Fruit fly (Drosophila melanogaster) whole organism, embryonic: Measurements from ENCODE around the gene Sgt1.

Experiments
- Atf-2 ChIP-seq: fragments of 200-800 bp; sonication (Bioruptor generic); optimal IDR thresholded peaks from 2 replicates; lab custom pipeline; 2016; ENCODE audit warnings: missing biosample characterization, missing genetic modification characterization
- Bdp1 ChIP-seq: fragments of 200-800 bp; sonication (Bioruptor generic); optimal IDR thresholded peaks from 3 replicates; lab custom pipeline; 2016; ENCODE audit warnings: missing biosample characterization, missing genetic modification characterization
- BtbVII ChIP-seq: fragments of 200-800 bp; sonication (Bioruptor generic); optimal IDR thresholded peaks from 3 replicates; lab custom pipeline; 2017; ENCODE audit warnings: missing biosample characterization, mild to moderate bottlenecking, missing genetic modification characterization
- CG10654 ChIP-seq: fragments of 200-800 bp; sonication (Bioruptor generic); optimal IDR thresholded peaks from 2 replicates; lab custom pipeline; 2016; ENCODE audit warnings: missing biosample characterization, missing genetic modification characterization
- CG10979 ChIP-seq: fragments of 200-800 bp; sonication (Bioruptor generic); optimal IDR thresholded peaks from 2 replicates; lab custom pipeline; 2018; ENCODE audit warnings: missing biosample characterization, mild to moderate bottlenecking, missing genetic modification characterization, moderate library complexity
- CG11093 ChIP-seq: fragments of 200-800 bp; sonication (Bioruptor generic); IDR thresholded peaks from 3 replicates; pipeline ENCODE4 v1.3.6; 2022; ENCODE audit warnings: missing biosample characterization, missing genetic modification characterization
- CG11247 ChIP-seq: fragments of 200-800 bp; sonication (Bioruptor generic); IDR thresholded peaks from 2 replicates; pipeline ENCODE4 v1.3.6; 2022; ENCODE audit warnings: missing biosample characterization, missing genetic modification characterization
- CG12155 ChIP-seq: fragments of 200-800 bp; sonication (Bioruptor generic); optimal IDR thresholded peaks from 3 replicates; lab custom pipeline; 2016; ENCODE audit warnings: missing biosample characterization, missing genetic modification characterization
- CG12391 ChIP-seq: fragments of 200-800 bp; sonication (Bioruptor generic); optimal IDR thresholded peaks from 3 replicates; lab custom pipeline; 2018; ENCODE audit warnings: missing biosample characterization, mild to moderate bottlenecking, missing genetic modification characterization, moderate library complexity
- CG12942 ChIP-seq: fragments of 200-800 bp; sonication (Bioruptor generic); optimal IDR thresholded peaks from 3 replicates; lab custom pipeline; 2016; ENCODE audit warnings: missing biosample characterization, missing genetic modification characterization
- CG13123 ChIP-seq: fragments of 200-800 bp; sonication (Bioruptor generic); optimal IDR thresholded peaks from 2 replicates; lab custom pipeline; 2016; ENCODE audit warnings: missing biosample characterization, missing genetic modification characterization
- CG15601 ChIP-seq: fragments of 200-800 bp; sonication (Bioruptor generic); optimal IDR thresholded peaks from 3 replicates; lab custom pipeline; 2019; ENCODE audit warnings: missing biosample characterization, mild to moderate bottlenecking, missing genetic modification characterization, moderate library complexity
- CG16863 ChIP-seq: fragments of 200-800 bp; sonication (Bioruptor generic); optimal IDR thresholded peaks from 3 replicates; lab custom pipeline; 2016; ENCODE audit warnings: missing biosample characterization, missing genetic modification characterization
- CG2116 ChIP-seq: fragments of 200-800 bp; sonication (Bioruptor generic); optimal IDR thresholded peaks from 3 replicates; lab custom pipeline; 2018; ENCODE audit warnings: missing biosample characterization, mild to moderate bottlenecking, missing genetic modification characterization
- CG2875 ChIP-seq: fragments of 200-800 bp; sonication (Bioruptor generic); optimal IDR thresholded peaks from 2 replicates; lab custom pipeline; 2017; ENCODE audit warnings: missing biosample characterization, mild to moderate bottlenecking, missing genetic modification characterization, missing genetic modification reagents
- CG31224 ChIP-seq: fragments of 200-800 bp; sonication (Bioruptor generic); IDR thresholded peaks from 2 replicates; pipeline ENCODE4 v1.3.6; 2022; ENCODE audit warnings: missing biosample characterization, missing genetic modification characterization
- CG31388 ChIP-seq: fragments of 200-800 bp; sonication (Bioruptor generic); optimal IDR thresholded peaks from 2 replicates; lab custom pipeline; 2016; ENCODE audit warnings: missing biosample characterization, missing genetic modification characterization
- CG3281 ChIP-seq: fragments of 200-800 bp; sonication (Bioruptor generic); optimal IDR thresholded peaks from 3 replicates; lab custom pipeline; 2017; ENCODE audit warnings: missing biosample characterization, mild to moderate bottlenecking, missing genetic modification characterization
- CG3838 ChIP-seq: fragments of 200-800 bp; sonication (Bioruptor generic); optimal IDR thresholded peaks from 3 replicates; lab custom pipeline; 2016; ENCODE audit warnings: missing biosample characterization, missing genetic modification characterization
- CG4360 ChIP-seq: fragments of 200-800 bp; sonication (Bioruptor generic); IDR thresholded peaks from 2 replicates; pipeline ENCODE4 v1.3.6; 2022; ENCODE audit warnings: missing biosample characterization, missing genetic modification characterization
- CG43689 ChIP-seq: fragments of 200-800 bp; sonication (Bioruptor generic); IDR thresholded peaks from 2 replicates; pipeline ENCODE4 v1.3.6; 2022; ENCODE audit warnings: missing biosample characterization, missing genetic modification characterization
- CG4424 ChIP-seq: fragments of 200-800 bp; sonication (Bioruptor generic); optimal IDR thresholded peaks from 3 replicates; lab custom pipeline; 2016; ENCODE audit warnings: missing biosample characterization, missing genetic modification characterization
- CG5180 ChIP-seq: fragments of 200-800 bp; sonication (Bioruptor generic); optimal IDR thresholded peaks from 3 replicates; lab custom pipeline; 2017; ENCODE audit warnings: missing biosample characterization, missing genetic modification characterization, mild to moderate bottlenecking, moderate library complexity, missing genetic modification reagents
- CG6254 ChIP-seq: fragments of 200-800 bp; sonication (Bioruptor generic); optimal IDR thresholded peaks from 3 replicates; lab custom pipeline; 2017; ENCODE audit warnings: mild to moderate bottlenecking, missing biosample characterization, missing genetic modification reagents, missing genetic modification characterization
- CG6272 ChIP-seq: fragments of 200-800 bp; sonication (Bioruptor generic); IDR thresholded peaks from 2 replicates; pipeline ENCODE4 v1.3.6; 2022; ENCODE audit warnings: missing biosample characterization, missing genetic modification characterization
- CG7963 ChIP-seq: fragments of 200-800 bp; sonication (Bioruptor generic); IDR thresholded peaks from 3 replicates; pipeline ENCODE4 v1.3.6; 2022; ENCODE audit warnings: missing biosample characterization, missing genetic modification characterization; ENCODE audit not compliant: partially characterized antibody
- CG8290 ChIP-seq, 3 experiments: fragments of 200-800 bp; sonication (Bioruptor generic); optimal IDR thresholded peaks; 2 replicates each; lab custom pipeline; 2016 to 2019; ENCODE audit warnings: missing biosample characterization in 3 of 3, missing genetic modification characterization in 3 of 3, mild to moderate bottlenecking in 2 of 3, moderate library complexity in 1 of 3
- CG8765 ChIP-seq: fragments of 200-800 bp; sonication (Bioruptor generic); IDR thresholded peaks from 2 replicates; pipeline ENCODE4 v1.3.6; 2022; ENCODE audit warnings: missing biosample characterization, missing genetic modification characterization
- CG9876 ChIP-seq: fragments of 200-800 bp; sonication (Bioruptor generic); optimal IDR thresholded peaks from 2 replicates; lab custom pipeline; 2016; ENCODE audit warnings: missing biosample characterization, missing genetic modification characterization
- CkIIα-i1 ChIP-seq: fragments of 200-800 bp; sonication (Bioruptor generic); IDR thresholded peaks from 2 replicates; pipeline ENCODE4 v1.3.6; 2022; ENCODE audit warnings: missing biosample characterization, missing genetic modification characterization
- Dbx ChIP-seq: fragments of 200-800 bp; sonication (Bioruptor generic); IDR thresholded peaks from 3 replicates; pipeline ENCODE4 v1.3.6; 2022; ENCODE audit warnings: missing biosample characterization, missing genetic modification characterization
- Dek ChIP-seq: fragments of 200-800 bp; sonication (Bioruptor generic); optimal IDR thresholded peaks from 3 replicates; lab custom pipeline; 2019; ENCODE audit warnings: missing biosample characterization, mild to moderate bottlenecking, missing genetic modification characterization, moderate library complexity
- Doc3 ChIP-seq: fragments of 200-800 bp; sonication (Bioruptor generic); IDR thresholded peaks from 3 replicates; pipeline ENCODE4 v1.3.6; 2022; ENCODE audit warnings: missing biosample characterization, missing genetic modification characterization; ENCODE audit not compliant: partially characterized antibody
- GATAe ChIP-seq: fragments of 200-800 bp; sonication (Bioruptor generic); conservative IDR thresholded peaks from 2 replicates; pipeline ENCODE4 v1.3.6; 2022; ENCODE audit warnings: missing biosample characterization, missing genetic modification characterization
- HLHmδ ChIP-seq: fragments of 200-800 bp; sonication (Bioruptor generic); optimal IDR thresholded peaks from 2 replicates; lab custom pipeline; 2018; ENCODE audit warnings: missing biosample characterization, mild to moderate bottlenecking, missing genetic modification characterization, moderate library complexity
- MESR4 ChIP-seq: fragments of 200-800 bp; sonication (Bioruptor generic); optimal IDR thresholded peaks from 2 replicates; lab custom pipeline; 2018; ENCODE audit warnings: missing biosample characterization, mild to moderate bottlenecking, missing genetic modification characterization, moderate library complexity
- Mrtf ChIP-seq: fragments of 200-800 bp; sonication (Bioruptor generic); IDR thresholded peaks from 3 replicates; pipeline ENCODE4 v1.3.6; 2022; ENCODE audit warnings: missing biosample characterization, missing genetic modification characterization
- Opbp ChIP-seq: fragments of 200-800 bp; sonication (Bioruptor generic); IDR thresholded peaks from 3 replicates; pipeline ENCODE4 v1.3.6; 2022; ENCODE audit warnings: missing biosample characterization, missing genetic modification characterization; ENCODE audit not compliant: partially characterized antibody
- ase ChIP-seq: fragments of 200-800 bp; sonication (Bioruptor generic); IDR thresholded peaks from 3 replicates; pipeline ENCODE4 v1.3.6; 2022; ENCODE audit warnings: missing biosample characterization, missing genetic modification characterization
- ash1 ChIP-seq: fragments of 200-800 bp; sonication (Bioruptor generic); optimal IDR thresholded peaks from 2 replicates; lab custom pipeline; 2018; ENCODE audit warnings: missing biosample characterization, mild to moderate bottlenecking, missing genetic modification characterization
- bcd ChIP-seq: fragments of 200-800 bp; sonication (Bioruptor generic); optimal IDR thresholded peaks from 2 replicates; lab custom pipeline; 2017; ENCODE audit warnings: missing biosample characterization, mild to moderate bottlenecking, missing genetic modification characterization
- ci ChIP-seq: fragments of 200-800 bp; sonication (Bioruptor generic); IDR thresholded peaks from 3 replicates; pipeline ENCODE4 v1.3.6; 2022; ENCODE audit warnings: missing biosample characterization, missing genetic modification characterization
- corto ChIP-seq: fragments of 200-800 bp; sonication (Bioruptor generic); optimal IDR thresholded peaks from 2 replicates; lab custom pipeline; 2016; ENCODE audit warnings: missing biosample characterization, mild to moderate bottlenecking, missing genetic modification characterization, moderate library complexity
- gcm ChIP-seq: fragments of 200-800 bp; sonication (Bioruptor generic); optimal IDR thresholded peaks from 2 replicates; lab custom pipeline; 2019; ENCODE audit warnings: missing biosample characterization, mild to moderate bottlenecking, missing genetic modification characterization, moderate library complexity
- mam ChIP-seq: fragments of 200-800 bp; sonication (Bioruptor generic); optimal IDR thresholded peaks from 3 replicates; lab custom pipeline; 2016; ENCODE audit warnings: missing biosample characterization, missing genetic modification characterization
- mirr ChIP-seq: fragments of 200-800 bp; sonication (Bioruptor generic); optimal IDR thresholded peaks from 3 replicates; lab custom pipeline; 2018; ENCODE audit warnings: missing biosample characterization, mild to moderate bottlenecking, missing genetic modification characterization
- pan ChIP-seq, 4 experiments: fragments of >200 bp in 3 of 4; fragments of 200-800 bp in 1 of 4; sonication (Bioruptor generic) in 1 of 4; optimal IDR thresholded peaks in 3 of 4; IDR thresholded peaks in 1 of 4; 2 replicates each; pipeline versions ENCODE4 v1.3.6 to Lab custom; 2017 to 2022; ENCODE audit warnings: missing biosample characterization in 2 of 4, missing genetic modification characterization in 2 of 4, mixed read lengths in 1 of 4
- schlank ChIP-seq: fragments of 200-800 bp; sonication (Bioruptor generic); optimal IDR thresholded peaks from 2 replicates; lab custom pipeline; 2018; ENCODE audit warnings: missing biosample characterization, mild to moderate bottlenecking, missing genetic modification characterization
- sens-2 ChIP-seq: fragments of 200-800 bp; sonication (Bioruptor generic); IDR thresholded peaks from 2 replicates; pipeline ENCODE4 v1.3.6; 2022; ENCODE audit warnings: missing biosample characterization, missing genetic modification characterization
- slp2 ChIP-seq: fragments of 200-800 bp; sonication (Bioruptor generic); optimal IDR thresholded peaks from 2 replicates; lab custom pipeline; 2016; ENCODE audit warnings: missing biosample characterization, missing genetic modification characterization
- z ChIP-seq: fragments of 200-800 bp; sonication (Bioruptor generic); IDR thresholded peaks from 3 replicates; pipeline ENCODE4 v1.3.6; 2022; ENCODE audit warnings: missing biosample characterization, missing genetic modification characterization

Sgt1 gene

DNA sequence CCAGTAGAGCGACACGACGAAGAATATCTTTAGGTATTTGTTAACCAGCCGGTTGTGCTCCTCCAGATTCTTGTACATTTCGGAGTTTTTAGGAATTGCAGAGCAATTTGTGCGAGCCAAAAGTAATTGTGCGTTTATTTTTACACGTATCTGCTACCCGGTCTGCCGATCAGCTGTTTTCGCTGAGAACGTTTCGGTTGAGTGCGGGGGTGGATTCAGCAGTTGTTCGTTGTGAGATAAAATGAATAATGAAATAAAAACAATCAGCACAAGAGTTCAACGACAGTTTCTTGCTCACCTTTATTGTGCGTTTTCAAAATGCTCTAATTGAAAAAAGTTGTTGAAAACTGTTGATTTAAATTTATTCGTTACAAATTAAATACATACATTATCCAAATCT is 1.2 kb downstream of the Sgt1 start, which contains the start of gene nac (continued):
- no peak for TF ChIP-seq Bdp1
- no peak for TF ChIP-seq ase
- no peak for TF ChIP-seq CG6254 (GFP tag; lab: Kevin White, UChicago)
- TF ChIP-seq CG2875 = no peak
- no peak for TF ChIP-seq schlank (tag; lab: Kevin White, UChicago)
- no peak for TF ChIP-seq CG3838 (GFP tag; lab: Kevin White, UChicago)
- TF ChIP-seq Doc3 (GFP tag; lab: Robert Waterston, UW) = no peak
- TF ChIP-seq Mrtf (GFP tag; lab: Robert Waterston, UW) = no peak
- no peak for TF ChIP-seq pan (optimal IDR thresholded peaks at IDR 0.05; lab: Kevin White, UChicago)
- no peak for TF ChIP-seq pan (GFP tag; optimal IDR thresholded peaks at IDR 0.05 in 1 of 2, IDR thresholded peaks at IDR 0.05 in 1 of 2)
- no peak for TF ChIP-seq CG8290 (GFP tag; optimal IDR thresholded peaks at IDR 0.05; lab: Kevin White, UChicago)
- TF ChIP-seq CG8290 (tag; optimal IDR thresholded peaks at IDR 0.05; lab: Kevin White, UChicago) = peak in 1 of 2 experiments; percentile 62
- no peak for TF ChIP-seq CG6272
- no peak for TF ChIP-seq Opbp
- no peak for TF ChIP-seq CG4360 (GFP tag; lab: Robert Waterston, UW)
- TF ChIP-seq CkIIα-i1 (GFP tag; lab: Robert Waterston, UW) = no peak
- TF ChIP-seq CG12155 (GFP tag; lab: Kevin White, UChicago) = no peak
- TF ChIP-seq CG13123 (GFP tag; lab: Kevin White, UChicago) = no peak
- no peak for TF ChIP-seq slp2 (GFP tag; lab: Kevin White, UChicago)
- TF ChIP-seq Atf-2 (GFP tag; lab: Kevin White, UChicago) = no peak
- no peak for TF ChIP-seq Dek (tag; lab: Kevin White, UChicago)
- TF ChIP-seq sens-2 (GFP tag; lab: Robert Waterston, UW) = no peak
- peak; percentile 8 for TF ChIP-seq CG3281 (GFP tag; lab: Kevin White, UChicago)
- TF ChIP-seq ci (GFP tag; lab: Robert Waterston, UW) = 0 out of 3 replicates have a peak, but pooled peaks have one; percentile 36
- no peak for TF ChIP-seq CG2116 (GFP tag; lab: Kevin White, UChicago)
- TF ChIP-seq CG4424 (GFP tag; lab: Kevin White, UChicago) = no peak
- no peak for TF ChIP-seq ash1 (GFP tag; lab: Kevin White, UChicago)
- no peak for TF ChIP-seq GATAe (GFP tag; lab: Robert Waterston, UW)
- TF ChIP-seq mirr (GFP tag; lab: Kevin White, UChicago) = no peak
- no peak for TF ChIP-seq CG5180 (GFP tag; lab: Kevin White, UChicago)
- TF ChIP-seq mam (GFP tag; lab: Kevin White, UChicago) = no peak
- TF ChIP-seq CG15601 (tag; lab: Kevin White, UChicago) = no peak
- peak; percentile 17 for TF ChIP-seq CG12391 (tag; lab: Kevin White, UChicago)
- TF ChIP-seq CG43689 (GFP tag; lab: Robert Waterston, UW) = no peak
- no peak for TF ChIP-seq CG11093 (GFP tag; lab: Robert Waterston, UW)
- no peak for TF ChIP-seq CG16863 (GFP tag; lab: Kevin White, UChicago)
- no peak for TF ChIP-seq BtbVII (GFP tag; lab: Kevin White, UChicago)
- no peak for TF ChIP-seq CG7963 (GFP tag; lab: Robert Waterston, UW)
- TF ChIP-seq CG9876 (GFP tag; lab: Kevin White, UChicago) = no peak
- peak; percentile 41 for TF ChIP-seq MESR4 (GFP tag; lab: Kevin White, UChicago)
- TF ChIP-seq CG11247 (GFP tag; lab: Robert Waterston, UW) = peak; percentile 38; the same call in 1 of the 2 replicates
- no peak for TF ChIP-seq CG31224
- no peak for TF ChIP-seq CG10979 (tag; lab: Kevin White, UChicago)
- no peak for TF ChIP-seq CG10654 (GFP tag; lab: Kevin White, UChicago)
- TF ChIP-seq Dbx (GFP tag; lab: Robert Waterston, UW) = 0 out of 3 replicates have a peak, but pooled peaks have one; percentile 36
- TF ChIP-seq corto = no peak
- no peak for TF ChIP-seq CG8765 (GFP tag; lab: Robert Waterston, UW)
- peak; percentile 78 for TF ChIP-seq z
- TF ChIP-seq HLHmδ (GFP tag; lab: Kevin White, UChicago) = no peak
- TF ChIP-seq bcd (GFP tag; lab: Kevin White, UChicago) = no peak
- no peak for TF ChIP-seq gcm
- no peak for TF ChIP-seq CG12942
- no peak for TF ChIP-seq CG31388 (GFP tag; lab: Kevin White, UChicago)
